Fruit fly (Drosophila melanogaster): ENCODE measurements around the gene Nrg.
A peak's percentile ranks its signal among the peaks of the same experiment; 100 is the strongest.

The Nrg gene

DNA sequence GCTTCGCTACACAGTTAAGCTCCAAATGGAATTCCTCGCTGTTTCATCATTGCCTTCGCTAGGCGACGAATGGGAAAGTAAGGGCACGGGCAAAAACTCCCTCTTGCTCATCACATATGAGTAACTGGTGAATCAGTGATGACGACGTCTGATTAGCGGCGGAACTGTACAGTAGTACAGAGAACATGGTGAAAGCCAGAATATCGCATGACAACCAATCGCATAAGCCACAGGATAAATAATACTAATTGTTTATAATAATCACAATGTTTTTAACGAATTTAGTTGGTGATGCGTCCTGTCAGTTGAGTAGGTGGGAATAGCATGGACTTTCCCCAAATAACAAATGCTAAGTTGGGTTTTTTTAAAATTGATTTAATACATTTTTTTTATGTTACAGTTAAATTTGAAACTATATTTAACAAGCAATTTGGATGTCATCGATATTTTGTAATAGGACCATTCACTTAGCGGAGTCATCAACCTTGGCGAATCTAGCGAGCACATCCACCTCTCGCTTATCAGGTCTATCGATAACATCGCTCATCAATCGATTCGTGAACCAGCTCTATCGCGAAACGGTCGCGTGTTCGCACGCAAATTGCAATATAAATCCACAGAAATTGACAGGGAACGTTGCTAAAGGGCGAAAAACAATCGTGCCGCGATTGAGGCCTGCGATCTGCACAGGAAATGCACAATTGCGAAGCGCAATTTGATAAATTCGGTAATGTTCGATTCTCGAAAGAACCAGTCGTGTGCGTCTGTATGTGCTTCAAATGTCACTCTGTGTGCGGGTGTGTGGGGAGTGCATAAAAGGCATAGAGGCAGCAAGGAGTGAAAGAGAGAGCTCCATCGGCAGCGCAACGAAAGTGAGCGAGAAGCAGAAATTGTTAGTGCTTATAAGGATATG, 43.2 kb downstream of the Nrg start, which contains the start of the genes CG12112 and Trf4-1 (continued):
- TF ChIP-seq phol (tag; optimal IDR thresholded peaks at IDR 0.05), result peak; percentile 48
- TF ChIP-seq CG14965 (GFP tag; optimal IDR thresholded peaks at IDR 0.05; ENCODE audit: borderline replicate concordance), result no peak
- TF ChIP-seq abd-A (tag; optimal IDR thresholded peaks at IDR 0.05), result peak; percentile 66
- peak; percentile 31 for TF ChIP-seq zen (tag; optimal IDR thresholded peaks at IDR 0.05)
- TF ChIP-seq zfh1 (GFP tag; IDR thresholded peaks at IDR 0.05), result 0 out of 3 replicates have a peak, but pooled peaks have one; percentile 34
- TF ChIP-seq CG12155 (GFP tag; optimal IDR thresholded peaks at IDR 0.05), result peak; percentile 55
- peak; percentile 31 for TF ChIP-seq Max (GFP tag; optimal IDR thresholded peaks at IDR 0.05)
- TF ChIP-seq Jarid2 (GFP tag; optimal IDR thresholded peaks at IDR 0.05), result no peak
- TF ChIP-seq CG7372 (GFP tag; IDR thresholded peaks at IDR 0.05), result no peak
- TF ChIP-seq CG10209 (GFP tag; optimal IDR thresholded peaks at IDR 0.05), result no peak
- no peak for TF ChIP-seq Hey (tag; optimal IDR thresholded peaks at IDR 0.05)
- TF ChIP-seq CG3163 (GFP tag; optimal IDR thresholded peaks at IDR 0.05), result no peak
- peak; percentile 76 for TF ChIP-seq CG9797 (GFP tag; optimal IDR thresholded peaks at IDR 0.05)
- peak; percentile 91 for TF ChIP-seq CG15479 (GFP tag; optimal IDR thresholded peaks at IDR 0.05)
- no peak for TF ChIP-seq cas (GFP tag; IDR thresholded peaks at IDR 0.05)
- TF ChIP-seq CG14710 (tag; optimal IDR thresholded peaks at IDR 0.05), result peak; percentile 61
- no peak for TF ChIP-seq p53 (GFP tag; optimal IDR thresholded peaks at IDR 0.05)
- no peak for TF ChIP-seq Meics (GFP tag; optimal IDR thresholded peaks at IDR 0.05)
- peak; percentile 77 for TF ChIP-seq Med (GFP tag)
- no peak for TF ChIP-seq CG5953 (GFP tag; IDR thresholded peaks at IDR 0.05)
- peak; percentile 46 for TF ChIP-seq CG15601 (tag; optimal IDR thresholded peaks at IDR 0.05)
- no peak for TF ChIP-seq Usf (GFP tag; optimal IDR thresholded peaks at IDR 0.05)
- peak; percentile 65; the same call in 2 of the 4 replicates for TF ChIP-seq chinmo (GFP tag; IDR thresholded peaks at IDR 0.05; ENCODE audit: partially characterized antibody)
- no peak for TF ChIP-seq sr (GFP tag; IDR thresholded peaks at IDR 0.05)
- TF ChIP-seq CoRest (tag; optimal IDR thresholded peaks at IDR 0.05), result peak; percentile 37
- TF ChIP-seq fru (optimal IDR thresholded peaks at IDR 0.05), result no peak
- TF ChIP-seq CG7963 (GFP tag; IDR thresholded peaks at IDR 0.05; ENCODE audit: partially characterized antibody), result no peak
- TF ChIP-seq Sox102F (GFP tag; optimal IDR thresholded peaks at IDR 0.05), result no peak
- peak; percentile 73 for TF ChIP-seq CG34224 (GFP tag; IDR thresholded peaks at IDR 0.05; ENCODE audit: partially characterized antibody)
- no peak for TF ChIP-seq ro (GFP tag; IDR thresholded peaks at IDR 0.05)
- TF ChIP-seq CG17385 (GFP tag; optimal IDR thresholded peaks at IDR 0.05), result no peak
- TF ChIP-seq Aef1 (GFP tag; IDR thresholded peaks at IDR 0.05), result no peak
- TF ChIP-seq knrl (GFP tag; IDR thresholded peaks at IDR 0.05; ENCODE audit: partially characterized antibody), result peak; percentile 79
- TF ChIP-seq CG8924 (tag; optimal IDR thresholded peaks at IDR 0.05), result peak; percentile 52
- TF ChIP-seq tap (tag; optimal IDR thresholded peaks at IDR 0.05), result no peak
- TF ChIP-seq CG5245 (GFP tag; optimal IDR thresholded peaks at IDR 0.05), result no peak
- no peak for TF ChIP-seq CG9876 (GFP tag; optimal IDR thresholded peaks at IDR 0.05)
- peak; percentile 44 for TF ChIP-seq nmo (GFP tag; optimal IDR thresholded peaks at IDR 0.05)
- no peak for TF ChIP-seq Elba2 (GFP tag; optimal IDR thresholded peaks at IDR 0.05)
- TF ChIP-seq CG8290 (GFP tag; optimal IDR thresholded peaks at IDR 0.05), result no peak
- TF ChIP-seq CG8290 (tag; optimal IDR thresholded peaks at IDR 0.05), result peak in 1 of 2 experiments; percentile 38
- no peak for TF ChIP-seq CG17912 (GFP tag; optimal IDR thresholded peaks at IDR 0.05)
- no peak for TF ChIP-seq sob (GFP tag; IDR thresholded peaks at IDR 0.05)
- no peak for TF ChIP-seq NfI (GFP tag; optimal IDR thresholded peaks at IDR 0.05)
- no peak for TF ChIP-seq zf30C (GFP tag; optimal IDR thresholded peaks at IDR 0.05)
- no peak for TF ChIP-seq wor (GFP tag; IDR thresholded peaks at IDR 0.05)
- no peak for TF ChIP-seq pan (optimal IDR thresholded peaks at IDR 0.05)
- no peak for TF ChIP-seq pan (GFP tag; optimal IDR thresholded peaks at IDR 0.05 in 1 of 2, IDR thresholded peaks at IDR 0.05 in 1 of 2)
- TF ChIP-seq GATAe (GFP tag; conservative IDR thresholded peaks at IDR 0.05), result no peak
